Worm (Caenorhabditis elegans) whole organism, L3 larva: Measurements from ENCODE around the gene ubq-1.

Source experiments
- R02D3.7 ChIP-seq: fragments of 150-350 bp; optimal IDR thresholded peaks from 2 replicates; lab custom pipeline; 2014; ENCODE audit warnings: missing biosample characterization, missing genetic modification characterization
- ZK546.5 ChIP-seq: sonication (generic microtip); optimal IDR thresholded peaks from 2 replicates; lab custom pipeline; 2017; ENCODE audit warnings: missing biosample characterization, missing genetic modification characterization
- ama-1 ChIP-seq: fragments of 150-350 bp; optimal IDR thresholded peaks from 2 replicates; lab custom pipeline; 2018
- ceh-16 ChIP-seq: sonication (generic microtip); optimal IDR thresholded peaks from 2 replicates; lab custom pipeline; 2017; ENCODE audit warnings: missing biosample characterization, missing genetic modification characterization
- ceh-28 ChIP-seq: fragments of 150-350 bp; optimal IDR thresholded peaks from 2 replicates; lab custom pipeline; 2014; ENCODE audit warnings: missing biosample characterization, missing genetic modification reagents, missing genetic modification characterization
- ceh-9 ChIP-seq: sonication (generic microtip); optimal IDR thresholded peaks from 2 replicates; lab custom pipeline; 2018; ENCODE audit warnings: missing biosample characterization, missing genetic modification characterization
- daf-12 ChIP-seq: fragments of 150-350 bp; optimal IDR thresholded peaks from 2 replicates; lab custom pipeline; 2014; ENCODE audit warnings: missing biosample characterization, missing genetic modification reagents, missing genetic modification characterization
- egl-5 ChIP-seq: fragments of 150-350 bp; optimal IDR thresholded peaks from 2 replicates; lab custom pipeline; 2017; ENCODE audit warnings: missing biosample characterization, missing genetic modification reagents, missing genetic modification characterization, inconsistent platforms
- elt-1 ChIP-seq: fragments of 150-350 bp; optimal IDR thresholded peaks from 2 replicates; lab custom pipeline; 2014; ENCODE audit warnings: missing biosample characterization, missing genetic modification characterization
- elt-2 ChIP-seq: sonication (generic microtip); optimal IDR thresholded peaks from 2 replicates; lab custom pipeline; 2016; ENCODE audit warnings: missing genetic modification reagents, mild to moderate bottlenecking, missing genetic modification characterization, missing compliant biosample characterization
- eor-1 ChIP-seq, 2 experiments: fragments of 150-350 bp; optimal IDR thresholded peaks; 2 replicates each; lab custom pipeline; 2014 to 2018; ENCODE audit warnings: missing biosample characterization in 2 of 2, missing genetic modification characterization in 2 of 2
- fkh-10 ChIP-seq: sonication (generic microtip); optimal IDR thresholded peaks from 2 replicates; lab custom pipeline; 2017; ENCODE audit warnings: missing biosample characterization, missing genetic modification reagents, missing genetic modification characterization
- fkh-2 ChIP-seq: fragments of 150-350 bp; optimal IDR thresholded peaks from 2 replicates; lab custom pipeline; 2014; ENCODE audit warnings: missing biosample characterization, missing genetic modification reagents, missing genetic modification characterization
- hmg-11 ChIP-seq: sonication (generic microtip); optimal IDR thresholded peaks from 2 replicates; lab custom pipeline; 2016; ENCODE audit warnings: missing genetic modification characterization, missing compliant biosample characterization
- lin-39 ChIP-seq: fragments of 150-350 bp; optimal IDR thresholded peaks from 2 replicates; lab custom pipeline; 2018; ENCODE audit warnings: missing biosample characterization, missing genetic modification reagents, missing genetic modification characterization
- mdl-1 ChIP-seq: fragments of 150-350 bp; optimal IDR thresholded peaks from 2 replicates; lab custom pipeline; 2014; ENCODE audit warnings: missing biosample characterization, missing genetic modification characterization
- mml-1 ChIP-seq: fragments of 150-350 bp; sonication (generic microtip); optimal IDR thresholded peaks from 3 replicates; lab custom pipeline; 2014; ENCODE audit warnings: missing biosample characterization, missing genetic modification characterization
- nfya-1 ChIP-seq: sonication (generic microtip); optimal IDR thresholded peaks from 2 replicates; lab custom pipeline; 2017; ENCODE audit warnings: missing genetic modification characterization, mild to moderate bottlenecking, missing compliant biosample characterization, antibody characterized with exemption, moderate library complexity; ENCODE audit not compliant: insufficient read depth
- nhr-11 ChIP-seq: fragments of 150-350 bp; optimal IDR thresholded peaks from 2 replicates; lab custom pipeline; 2014; ENCODE audit warnings: missing biosample characterization, missing genetic modification characterization
- nhr-12 ChIP-seq: fragments of 150-350 bp; optimal IDR thresholded peaks from 2 replicates; lab custom pipeline; 2014; ENCODE audit warnings: missing biosample characterization, missing genetic modification characterization
- nhr-23 ChIP-seq: fragments of 150-350 bp; optimal IDR thresholded peaks from 2 replicates; lab custom pipeline; 2014; ENCODE audit warnings: missing biosample characterization, missing genetic modification reagents, missing genetic modification characterization
- nhr-237 ChIP-seq: fragments of 150-350 bp; optimal IDR thresholded peaks from 2 replicates; lab custom pipeline; 2014; ENCODE audit warnings: missing biosample characterization, missing genetic modification characterization
- nhr-25 ChIP-seq: sonication (generic microtip); optimal IDR thresholded peaks from 2 replicates; lab custom pipeline; 2017; ENCODE audit warnings: missing biosample characterization, missing genetic modification characterization
- nhr-28 ChIP-seq: fragments of 150-350 bp; optimal IDR thresholded peaks from 2 replicates; lab custom pipeline; 2014; ENCODE audit warnings: missing biosample characterization, missing genetic modification characterization
- nhr-67 ChIP-seq: fragments of 150-350 bp; optimal IDR thresholded peaks from 2 replicates; lab custom pipeline; 2014; ENCODE audit warnings: missing biosample characterization, missing genetic modification characterization
- nhr-76 ChIP-seq: fragments of 150-350 bp; sonication (generic microtip); optimal IDR thresholded peaks from 5 replicates; lab custom pipeline; 2014; ENCODE audit warnings: missing biosample characterization, missing genetic modification characterization
- pha-4 ChIP-seq: fragments of 150-350 bp; optimal IDR thresholded peaks from 2 replicates; lab custom pipeline; 2014; ENCODE audit warnings: missing biosample characterization, missing genetic modification reagents, missing genetic modification characterization
- pqm-1 ChIP-seq: fragments of 150-350 bp; optimal IDR thresholded peaks from 2 replicates; lab custom pipeline; 2017; ENCODE audit warnings: missing biosample characterization, missing genetic modification characterization, inconsistent platforms
- sea-2 ChIP-seq: fragments of 150-350 bp; sonication (generic microtip); optimal IDR thresholded peaks from 4 replicates; lab custom pipeline; 2014; ENCODE audit warnings: missing biosample characterization, missing genetic modification reagents, missing genetic modification characterization
- snpc-4 ChIP-seq: fragments of 150-350 bp; optimal IDR thresholded peaks from 2 replicates; lab custom pipeline; 2014; ENCODE audit warnings: missing biosample characterization, missing genetic modification characterization
- tbx-2 ChIP-seq: sonication (generic microtip); optimal IDR thresholded peaks from 2 replicates; lab custom pipeline; 2016; ENCODE audit warnings: mild to moderate bottlenecking, missing genetic modification characterization, missing compliant biosample characterization
- unc-39 ChIP-seq: sonication (generic microtip); optimal IDR thresholded peaks from 4 replicates; lab custom pipeline; 2017; ENCODE audit warnings: missing biosample characterization, missing genetic modification characterization
- zag-1 ChIP-seq: fragments of 150-350 bp; optimal IDR thresholded peaks from 2 replicates; lab custom pipeline; 2014; ENCODE audit warnings: missing biosample characterization, missing genetic modification characterization
- ztf-11 ChIP-seq: fragments of 150-350 bp; optimal IDR thresholded peaks from 2 replicates; lab custom pipeline; 2014; ENCODE audit warnings: missing biosample characterization, missing genetic modification characterization
- ztf-4 ChIP-seq: fragments of 150-350 bp; optimal IDR thresholded peaks from 2 replicates; lab custom pipeline; 2014; ENCODE audit warnings: missing biosample characterization, missing genetic modification characterization

ubq-1 gene

DNA sequence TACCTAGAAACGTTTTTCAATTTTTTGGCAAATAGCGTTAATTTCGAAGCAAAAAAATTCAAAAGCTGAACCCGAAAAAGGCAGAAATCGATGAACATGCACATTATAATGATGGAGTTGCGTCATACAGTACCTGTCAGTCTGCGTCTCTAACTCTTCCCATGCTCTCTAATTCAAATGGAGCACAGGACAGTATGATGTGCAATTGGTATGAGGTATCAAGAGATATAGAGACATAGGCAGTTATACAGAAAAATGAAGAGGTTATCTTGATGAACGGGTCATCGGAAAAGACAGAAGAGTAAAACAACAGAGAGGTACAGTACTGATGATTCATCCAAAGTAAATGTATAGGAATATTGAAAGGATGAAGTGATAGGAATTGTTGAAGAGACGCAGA lies 39.3 kb upstream of the ubq-1 start:
- TF ChIP-seq pha-4 (tag; lab: Kevin White, UChicago) = peak; percentile 50
- no peak for TF ChIP-seq nhr-11 (tag; lab: Kevin White, UChicago)
- no peak for TF ChIP-seq R02D3.7 (tag; lab: Kevin White, UChicago)
- peak; percentile 23 for TF ChIP-seq pqm-1
- no peak for TF ChIP-seq nhr-76
- no peak for TF ChIP-seq fkh-10
- TF ChIP-seq snpc-4 (tag; lab: Kevin White, UChicago) = no peak
- no peak for TF ChIP-seq ZK546.5 (tag; lab: Kevin White, UChicago)
- peak; percentile 26 for TF ChIP-seq elt-2 (tag; lab: Kevin White, UChicago)
- TF ChIP-seq nhr-67 (tag; lab: Kevin White, UChicago) = no peak
- TF ChIP-seq zag-1 (tag; lab: Kevin White, UChicago) = no peak
- TF ChIP-seq hmg-11 (tag; lab: Kevin White, UChicago) = peak; percentile 4
- TF ChIP-seq nhr-25 (tag; lab: Kevin White, UChicago) = no peak
- no peak for TF ChIP-seq ceh-28 (tag; lab: Kevin White, UChicago)
- TF ChIP-seq nhr-12 = no peak
- no peak for TF ChIP-seq mdl-1
- TF ChIP-seq fkh-2 (tag; lab: Kevin White, UChicago) = no peak
- TF ChIP-seq lin-39 (tag; lab: Kevin White, UChicago) = no peak
- no peak for TF ChIP-seq daf-12 (tag; lab: Kevin White, UChicago)
- TF ChIP-seq ztf-11 (tag; lab: Kevin White, UChicago) = no peak
- TF ChIP-seq elt-1 (tag; lab: Kevin White, UChicago) = no peak

DNA sequence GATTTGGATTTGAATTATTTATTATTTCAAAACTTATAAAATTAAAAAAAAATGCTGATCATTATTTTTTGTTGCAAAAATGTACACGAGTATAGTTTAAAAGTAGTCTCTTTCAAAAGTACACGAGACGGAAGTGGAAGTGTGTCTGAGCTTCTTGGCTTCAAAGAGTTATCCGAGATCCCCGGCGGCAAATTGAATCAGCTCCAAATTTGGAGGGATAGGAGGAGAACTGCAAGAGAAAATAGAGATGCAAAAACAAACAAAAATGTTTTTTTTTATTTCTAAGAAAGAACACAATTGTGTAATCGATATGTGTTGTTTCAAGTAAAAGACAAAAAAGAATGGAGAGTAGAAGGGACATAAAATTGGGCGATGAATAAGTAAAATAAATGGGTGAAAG lies 37.5 kb upstream of the ubq-1 start:
- TF ChIP-seq pqm-1 = no peak
- no peak for TF ChIP-seq elt-2 (tag; lab: Kevin White, UChicago)
- TF ChIP-seq nhr-12 = no peak
- no peak for TF ChIP-seq mml-1 (tag; lab: Kevin White, UChicago)

DNA sequence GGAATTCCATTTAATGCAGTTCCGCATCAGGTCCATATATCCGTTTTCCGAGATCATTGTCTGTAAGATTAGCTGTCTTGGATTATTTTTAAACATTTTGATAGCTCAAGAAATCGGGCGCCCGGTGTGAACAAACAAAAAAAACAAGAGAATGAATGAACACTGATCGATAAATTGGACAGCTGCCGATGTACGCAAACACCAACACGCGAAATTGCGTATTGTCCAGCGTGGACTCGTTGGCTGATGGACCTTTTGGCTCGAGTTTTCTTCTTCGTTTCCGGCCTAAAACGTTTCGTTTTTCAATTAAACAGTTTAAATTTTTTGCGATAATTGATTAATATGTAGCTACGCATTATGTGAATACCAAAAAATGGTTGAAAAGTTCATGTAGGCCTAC lies 34.0 kb upstream of the ubq-1 start, which contains the start of gene dpff-1:
TSS of gene dpff-1 (minus strand) at position 288 of the 400 bp plus-strand sequence.
- no peak for TF ChIP-seq nhr-11 (tag; lab: Kevin White, UChicago)
- TF ChIP-seq R02D3.7 (tag; lab: Kevin White, UChicago) = no peak
- peak; percentile 54 for TF ChIP-seq ceh-28 (tag; lab: Kevin White, UChicago)
- no peak for TF ChIP-seq snpc-4 (tag; lab: Kevin White, UChicago)
- TF ChIP-seq elt-1 (tag; lab: Kevin White, UChicago) = no peak
- TF ChIP-seq ztf-11 (tag; lab: Kevin White, UChicago) = no peak
- peak; percentile 13 for TF ChIP-seq pha-4 (tag; lab: Kevin White, UChicago)
- no peak for TF ChIP-seq ceh-16 (tag; lab: Kevin White, UChicago)
- no peak for TF ChIP-seq nhr-67 (tag; lab: Kevin White, UChicago)
- TF ChIP-seq nhr-25 (tag; lab: Kevin White, UChicago) = no peak
- no peak for TF ChIP-seq nhr-28 (tag; lab: Kevin White, UChicago)
- TF ChIP-seq sea-2 (GFP tag; lab: Kevin White, UChicago) = no peak
- peak; percentile 61 for TF ChIP-seq hmg-11 (tag; lab: Kevin White, UChicago)
- TF ChIP-seq eor-1 (tag; optimal IDR thresholded peaks at IDR 0.05; lab: Kevin White, UChicago) = no peak
- TF ChIP-seq ztf-4 (tag; lab: Kevin White, UChicago) = no peak
- TF ChIP-seq tbx-2 (tag; lab: Kevin White, UChicago) = no peak
- peak; percentile 10 for TF ChIP-seq nhr-23 (tag; lab: Kevin White, UChicago)
- peak; percentile 52 for TF ChIP-seq nfya-1 (tag; lab: Kevin White, UChicago)
- no peak for TF ChIP-seq ceh-9

DNA sequence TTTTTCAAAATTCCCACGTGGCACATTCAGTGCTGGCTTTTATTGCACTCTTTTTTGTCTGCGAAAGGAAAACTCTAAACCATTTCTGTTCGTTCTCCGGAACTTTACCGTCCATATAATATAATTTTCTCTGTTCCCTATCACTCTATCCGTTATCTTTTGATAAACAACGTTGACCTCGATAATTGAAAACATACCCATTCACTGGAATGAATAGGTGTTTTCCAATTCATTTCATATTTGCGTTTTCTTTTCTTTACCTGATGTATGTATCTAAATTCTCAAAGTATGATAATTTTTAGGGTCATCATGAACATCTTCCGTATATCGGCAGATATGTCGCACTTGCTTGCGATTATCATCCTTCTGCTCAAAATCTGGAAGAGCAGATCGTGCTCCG lies 33.3 kb upstream of the ubq-1 start, which contains the start of gene erd-2.2:
TSS of gene erd-2.2 (plus strand) at position 301 of the 400 bp plus-strand sequence.
- TF ChIP-seq nhr-23 (tag; lab: Kevin White, UChicago) (no peak), nfya-1 (tag; lab: Kevin White, UChicago) (no peak), fkh-2 (tag; lab: Kevin White, UChicago) (no peak), egl-5 (tag; lab: Kevin White, UChicago) (no peak), mml-1 (tag; lab: Kevin White, UChicago) (no peak), nhr-237 (tag; lab: Kevin White, UChicago) (no peak), hmg-11 (tag; lab: Kevin White, UChicago) (no peak), unc-39 (no peak), ama-1 (lab: Kevin White, UChicago) (no peak)
- TF ChIP-seq, all 47 proteins: peak for 0
